Worm (Caenorhabditis elegans): ENCODE measurements around the gene K02F6.1.
A peak's percentile ranks its signal among the peaks of the same experiment; 100 is the strongest.
"Not testable (repeated sequence)": the region's sequence is repeated elsewhere in the genome, so short reads cannot be mapped to it uniquely, and the experiment has no call there.

The K02F6.1 gene

ce11 chrII:2553662-2554061 is at the start of gene K02F6.1:
TSS of gene K02F6.1 (plus strand) at chrII:2553962.
- TF ChIP-seq lin-11 (tag; optimal IDR thresholded peaks at IDR 0.05); Y55F3AM.14 (GFP tag; optimal IDR thresholded peaks at IDR 0.05); nhr-21 (tag; optimal IDR thresholded peaks at IDR 0.05): not testable (repeated sequence)

- TF ChIP-seq unc-62 (GFP tag; optimal IDR thresholded peaks at IDR 0.05) = no peak
- no peak for TF ChIP-seq elt-3 (tag; optimal IDR thresholded peaks at IDR 0.05)
- TF ChIP-seq nhr-21 (tag; optimal IDR thresholded peaks at IDR 0.05) = no peak
- peak; percentile 89 for TF ChIP-seq gmeb-1 (tag; optimal IDR thresholded peaks at IDR 0.05)
- TF ChIP-seq Y55F3AM.14 (GFP tag; optimal IDR thresholded peaks at IDR 0.05) = no peak
- TF ChIP-seq unc-55 (GFP tag; optimal IDR thresholded peaks at IDR 0.05) = peak; percentile 58
- no peak for TF ChIP-seq lin-11 (tag; optimal IDR thresholded peaks at IDR 0.05)
- no peak for TF ChIP-seq nhr-11 (tag; optimal IDR thresholded peaks at IDR 0.05)
- TF ChIP-seq ztf-4 (tag; optimal IDR thresholded peaks at IDR 0.05) = no peak
- TF ChIP-seq nhr-23 (tag; optimal IDR thresholded peaks at IDR 0.05) = no peak
- no peak for TF ChIP-seq blmp-1 (tag; optimal IDR thresholded peaks at IDR 0.05; ENCODE audit: insufficient read depth)
- peak; percentile 52 for TF ChIP-seq C34F6.9 (tag; optimal IDR thresholded peaks at IDR 0.05)
- no peak for TF ChIP-seq sma-9 (GFP tag; optimal IDR thresholded peaks at IDR 0.05)
- no peak for TF ChIP-seq sma-9 (tag; optimal IDR thresholded peaks at IDR 0.05)
- peak; percentile 31 for TF ChIP-seq lin-13 (GFP tag; optimal IDR thresholded peaks at IDR 0.05)
- TF ChIP-seq ztf-1 (GFP tag; conservative IDR thresholded peaks at IDR 0.05) = no peak
- no peak for TF ChIP-seq R02D3.7 (tag; optimal IDR thresholded peaks at IDR 0.05)
- no peak for TF ChIP-seq skn-1 (tag; optimal IDR thresholded peaks at IDR 0.05)
- TF ChIP-seq sma-3 (GFP tag; optimal IDR thresholded peaks at IDR 0.05) = no peak
- no peak for TF ChIP-seq zag-1 (tag; optimal IDR thresholded peaks at IDR 0.05)
- peak; percentile 2 to 66 for TF ChIP-seq lsy-2 (tag; optimal IDR thresholded peaks at IDR 0.05)
Measured at ce11 chrII:2504431-2504928, 49.3 kb upstream of the K02F6.1 start, which contains the start of gene gbas-1. TSS of gene gbas-1 (plus strand) at chrII:2504878.

- no peak for TF ChIP-seq ztf-4 (tag; optimal IDR thresholded peaks at IDR 0.05)
- TF ChIP-seq egl-27 (tag; optimal IDR thresholded peaks at IDR 0.05) = no peak
- no peak for TF ChIP-seq sma-9 (GFP tag; optimal IDR thresholded peaks at IDR 0.05)
- TF ChIP-seq sma-9 (tag; optimal IDR thresholded peaks at IDR 0.05) = no peak
- no peak for TF ChIP-seq R02D3.7 (tag; optimal IDR thresholded peaks at IDR 0.05)
- no peak for TF ChIP-seq Y55F3AM.14 (GFP tag; optimal IDR thresholded peaks at IDR 0.05)
- TF ChIP-seq ztf-11 (tag; optimal IDR thresholded peaks at IDR 0.05) = no peak
- no peak for TF ChIP-seq unc-62 (GFP tag; optimal IDR thresholded peaks at IDR 0.05)
- TF ChIP-seq lin-11 (tag; optimal IDR thresholded peaks at IDR 0.05) = no peak
- TF ChIP-seq ZK546.5 (tag; optimal IDR thresholded peaks at IDR 0.05) = no peak
- TF ChIP-seq zag-1 (tag; optimal IDR thresholded peaks at IDR 0.05) = no peak
- no peak for TF ChIP-seq nhr-23 (tag; optimal IDR thresholded peaks at IDR 0.05)
- TF ChIP-seq nhr-25 (tag; optimal IDR thresholded peaks at IDR 0.05) = no peak
- no peak for TF ChIP-seq elt-1 (tag; optimal IDR thresholded peaks at IDR 0.05)
- TF ChIP-seq lin-39 (tag; optimal IDR thresholded peaks at IDR 0.05) = no peak
- no peak for TF ChIP-seq gmeb-1 (tag; optimal IDR thresholded peaks at IDR 0.05)
- no peak for TF ChIP-seq elt-3 (tag; optimal IDR thresholded peaks at IDR 0.05)
- TF ChIP-seq dmd-4 (tag; optimal IDR thresholded peaks at IDR 0.05) = no peak
Measured at ce11 chrII:2518487-2518886, 35.3 kb upstream of the K02F6.1 start.

- TF ChIP-seq unc-39 (tag; optimal IDR thresholded peaks at IDR 0.05) = no peak
Measured at ce11 chrII:2521960-2522359, 31.8 kb upstream of the K02F6.1 start, which contains the start of gene bath-13. TSS of gene bath-13 (minus strand) at chrII:2522060.

- no peak for TF ChIP-seq F13H6.1 (tag; optimal IDR thresholded peaks at IDR 0.05)
- no peak for TF ChIP-seq elt-3 (tag; optimal IDR thresholded peaks at IDR 0.05)
- no peak for TF ChIP-seq sma-3 (GFP tag; optimal IDR thresholded peaks at IDR 0.05)
- no peak for TF ChIP-seq ceh-82 (tag; optimal IDR thresholded peaks at IDR 0.05)
- no peak for TF ChIP-seq egl-27 (tag; optimal IDR thresholded peaks at IDR 0.05)
- TF ChIP-seq lsy-2 (tag; optimal IDR thresholded peaks at IDR 0.05) = no peak
- TF ChIP-seq C34F6.9 (tag; optimal IDR thresholded peaks at IDR 0.05) = no peak
- no peak for TF ChIP-seq gmeb-1 (tag; optimal IDR thresholded peaks at IDR 0.05)
- TF ChIP-seq elt-1 (tag; optimal IDR thresholded peaks at IDR 0.05) = no peak
- no peak for TF ChIP-seq nhr-77 (tag; optimal IDR thresholded peaks at IDR 0.05)
- TF ChIP-seq mdl-1 (tag; optimal IDR thresholded peaks at IDR 0.05) = no peak
- TF ChIP-seq unc-39 (tag; optimal IDR thresholded peaks at IDR 0.05) = no peak
- TF ChIP-seq nhr-12 (tag; optimal IDR thresholded peaks at IDR 0.05) = no peak
- TF ChIP-seq mab-5 (tag; optimal IDR thresholded peaks at IDR 0.05) = no peak
- TF ChIP-seq mbf-1 (tag; optimal IDR thresholded peaks at IDR 0.05) = no peak
- no peak for TF ChIP-seq nhr-237 (tag; optimal IDR thresholded peaks at IDR 0.05)
Measured at ce11 chrII:2525652-2526051, 28.1 kb upstream of the K02F6.1 start.
